Fruit fly (Drosophila melanogaster) whole organism, wandering third instar larva: ENCODE measurements around the gene Hph.

Experiments
- Hr78 ChIP-seq: fragments of >200 bp; optimal IDR thresholded peaks from 2 replicates; lab custom pipeline; 2017; ENCODE audit warnings: missing biosample characterization, missing genetic modification characterization
- Jra ChIP-seq: sonication (Bioruptor generic); optimal IDR thresholded peaks from 2 replicates; lab custom pipeline; 2016; ENCODE audit warnings: missing biosample characterization, missing genetic modification characterization
- Myc ChIP-seq: fragments of >200 bp; optimal IDR thresholded peaks from 2 replicates; lab custom pipeline; 2017
- N ChIP-seq: fragments of >200 bp; optimal IDR thresholded peaks from 2 replicates; lab custom pipeline; 2018; ENCODE audit warnings: missing biosample characterization, missing external identifiers, missing genetic modification characterization
- Vsx2 ChIP-seq: fragments of 200-300, 225-300 bp; sonication (Bioruptor generic); optimal IDR thresholded peaks from 2 replicates; lab custom pipeline; 2018; ENCODE audit warnings: missing biosample characterization, missing genetic modification characterization; ENCODE audit not compliant: partially characterized antibody
- usp ChIP-seq: fragments of >200 bp; optimal IDR thresholded peaks from 2 replicates; lab custom pipeline; 2017; ENCODE audit warnings: missing biosample characterization, missing genetic modification characterization

- TF ChIP-seq Hr78 (GFP tag; lab: Kevin White, UChicago) (no peak), Vsx2 (no peak), Jra (GFP tag; lab: Kevin White, UChicago) (no peak), usp (no peak), Myc (lab: Kevin White, UChicago) (no peak), N (no peak)
Observed at dm6 chr3R:5211401-5211800, 45.4 kb upstream of the Hph start.
